Worm (Caenorhabditis elegans) whole organism, L2 larva: ENCODE results near the gene aex-2.
A peak's percentile ranks its signal among the peaks of the same experiment; 100 is the strongest.

ENCODE experiments used
- C34F6.9 ChIP-seq: fragments of 150-350 bp; optimal IDR thresholded peaks from 2 replicates; lab custom pipeline; 2014; ENCODE audit warnings: missing biosample characterization, missing genetic modification characterization
- F13H6.1 ChIP-seq: sonication (generic microtip); optimal IDR thresholded peaks from 2 replicates; lab custom pipeline; 2016; ENCODE audit warnings: missing genetic modification characterization, missing compliant biosample characterization
- R02D3.7 ChIP-seq: fragments of 150-350 bp; optimal IDR thresholded peaks from 2 replicates; lab custom pipeline; 2014; ENCODE audit warnings: missing biosample characterization, missing genetic modification characterization
- Y55F3AM.14 ChIP-seq: fragments of 200-800 bp; sonication (Bioruptor generic); optimal IDR thresholded peaks from 2 replicates; lab custom pipeline; 2018; ENCODE audit warnings: mild to moderate bottlenecking, missing genetic modification characterization, missing compliant biosample characterization
- ZK546.5 ChIP-seq: sonication (generic microtip); optimal IDR thresholded peaks from 2 replicates; lab custom pipeline; 2017; ENCODE audit warnings: missing biosample characterization, missing genetic modification characterization
- alr-1 ChIP-seq: fragments of 150-350 bp; optimal IDR thresholded peaks from 2 replicates; lab custom pipeline; 2014; ENCODE audit warnings: missing biosample characterization, missing genetic modification characterization
- aly-2 ChIP-seq: fragments of 150-350 bp; optimal IDR thresholded peaks from 2 replicates; lab custom pipeline; 2014; ENCODE audit warnings: missing biosample characterization, missing genetic modification characterization
- ama-1 ChIP-seq: fragments of 150-350 bp; optimal IDR thresholded peaks from 2 replicates; lab custom pipeline; 2018; ENCODE audit warnings: inconsistent platforms
- blmp-1 ChIP-seq: sonication (generic microtip); optimal IDR thresholded peaks from 2 replicates; lab custom pipeline; 2017; ENCODE audit warnings: missing genetic modification characterization, mild to moderate bottlenecking, missing compliant biosample characterization, antibody characterized with exemption, moderate library complexity; ENCODE audit not compliant: insufficient read depth
- ceh-16 ChIP-seq: fragments of 150-350 bp; optimal IDR thresholded peaks from 2 replicates; lab custom pipeline; 2014; ENCODE audit warnings: missing biosample characterization, missing genetic modification characterization
- ceh-82 ChIP-seq: fragments of 150-350 bp; optimal IDR thresholded peaks from 2 replicates; lab custom pipeline; 2014; ENCODE audit warnings: missing biosample characterization, missing genetic modification characterization
- crh-2 ChIP-seq: sonication (generic microtip); optimal IDR thresholded peaks from 2 replicates; lab custom pipeline; 2017; ENCODE audit warnings: missing biosample characterization, missing genetic modification characterization
- dmd-4 ChIP-seq: sonication (generic microtip); optimal IDR thresholded peaks from 2 replicates; lab custom pipeline; 2017; ENCODE audit warnings: missing biosample characterization, missing genetic modification characterization
- egl-27 ChIP-seq: sonication (generic microtip); optimal IDR thresholded peaks from 3 replicates; lab custom pipeline; 2017; ENCODE audit warnings: missing biosample characterization, missing genetic modification reagents, missing genetic modification characterization
- elt-1 ChIP-seq: fragments of 150-350 bp; optimal IDR thresholded peaks from 2 replicates; lab custom pipeline; 2014; ENCODE audit warnings: missing biosample characterization, missing genetic modification characterization
- elt-3 ChIP-seq: sonication (generic microtip); optimal IDR thresholded peaks from 2 replicates; lab custom pipeline; 2017; ENCODE audit warnings: missing biosample characterization, missing genetic modification characterization
- fos-1 ChIP-seq: fragments of 150-350 bp; optimal IDR thresholded peaks from 2 replicates; lab custom pipeline; 2014; ENCODE audit warnings: missing biosample characterization, missing genetic modification characterization
- gmeb-1 ChIP-seq: fragments of 150-350 bp; optimal IDR thresholded peaks from 2 replicates; lab custom pipeline; 2014; ENCODE audit warnings: missing biosample characterization, missing genetic modification characterization
- lin-11 ChIP-seq: fragments of 150-350 bp; sonication (generic microtip); optimal IDR thresholded peaks from 2 replicates; lab custom pipeline; 2014; ENCODE audit warnings: missing biosample characterization, missing genetic modification characterization, inconsistent platforms, mixed read lengths
- lin-13 ChIP-seq: fragments of 150-350 bp; optimal IDR thresholded peaks from 2 replicates; lab custom pipeline; 2014; ENCODE audit warnings: missing biosample characterization, missing genetic modification reagents, missing genetic modification characterization
- lin-39 ChIP-seq: fragments of 150-350 bp; optimal IDR thresholded peaks from 2 replicates; lab custom pipeline; 2014; ENCODE audit warnings: missing biosample characterization, missing genetic modification reagents, missing genetic modification characterization
- lsy-2 ChIP-seq, 2 experiments: fragments of 150-350 bp in 1 of 2; sonication (generic microtip) in 1 of 2; optimal IDR thresholded peaks; 2 replicates each; lab custom pipeline; 2014 to 2017; ENCODE audit warnings: missing biosample characterization in 2 of 2, missing genetic modification characterization in 2 of 2
- mab-5 ChIP-seq: fragments of 150-350 bp; optimal IDR thresholded peaks from 2 replicates; lab custom pipeline; 2014; ENCODE audit warnings: missing biosample characterization, missing genetic modification characterization
- mbf-1 ChIP-seq: sonication (generic microtip); optimal IDR thresholded peaks from 2 replicates; lab custom pipeline; 2017; ENCODE audit warnings: missing biosample characterization, missing genetic modification characterization
- mdl-1 ChIP-seq, 2 experiments: fragments of 150-350 bp in 1 of 2; sonication (generic microtip) in 1 of 2; optimal IDR thresholded peaks; 2 replicates each; lab custom pipeline; 2017; ENCODE audit warnings: missing biosample characterization in 2 of 2, missing genetic modification characterization in 2 of 2
- nhr-10 ChIP-seq: sonication (generic microtip); optimal IDR thresholded peaks from 2 replicates; lab custom pipeline; 2017; ENCODE audit warnings: missing biosample characterization, missing genetic modification characterization
- nhr-11 ChIP-seq: fragments of 150-350 bp; optimal IDR thresholded peaks from 2 replicates; lab custom pipeline; 2014; ENCODE audit warnings: missing biosample characterization, missing genetic modification characterization
- nhr-12 ChIP-seq: fragments of 150-350 bp; optimal IDR thresholded peaks from 2 replicates; lab custom pipeline; 2014; ENCODE audit warnings: missing biosample characterization, missing genetic modification characterization
- nhr-129 ChIP-seq: fragments of 150-350 bp; optimal IDR thresholded peaks from 2 replicates; lab custom pipeline; 2014; ENCODE audit warnings: missing biosample characterization, missing genetic modification characterization
- nhr-21 ChIP-seq: fragments of 150-350 bp; optimal IDR thresholded peaks from 2 replicates; lab custom pipeline; 2014; ENCODE audit warnings: missing biosample characterization, missing genetic modification characterization
- nhr-23 ChIP-seq: fragments of 150-350 bp; optimal IDR thresholded peaks from 2 replicates; lab custom pipeline; 2014; ENCODE audit warnings: missing biosample characterization, missing genetic modification reagents, missing genetic modification characterization
- nhr-237 ChIP-seq: fragments of 150-350 bp; optimal IDR thresholded peaks from 2 replicates; lab custom pipeline; 2014; ENCODE audit warnings: missing biosample characterization, missing genetic modification characterization
- nhr-25 ChIP-seq: fragments of 150-350 bp; sonication (generic microtip); optimal IDR thresholded peaks from 3 replicates; lab custom pipeline; 2014; ENCODE audit warnings: missing biosample characterization, missing genetic modification characterization
- nhr-6 ChIP-seq: fragments of 150-350 bp; optimal IDR thresholded peaks from 2 replicates; lab custom pipeline; 2014; ENCODE audit warnings: missing biosample characterization, missing genetic modification characterization
- nhr-77 ChIP-seq: fragments of 150-350 bp; optimal IDR thresholded peaks from 2 replicates; lab custom pipeline; 2014; ENCODE audit warnings: missing biosample characterization, missing genetic modification characterization
- peb-1 ChIP-seq: fragments of 150-350 bp; optimal IDR thresholded peaks from 2 replicates; lab custom pipeline; 2014; ENCODE audit warnings: missing biosample characterization, missing genetic modification characterization
- sem-4 ChIP-seq: fragments of 150-350 bp; optimal IDR thresholded peaks from 2 replicates; lab custom pipeline; 2014; ENCODE audit warnings: missing biosample characterization, missing genetic modification reagents, missing genetic modification characterization
- skn-1 ChIP-seq: sonication (generic microtip); optimal IDR thresholded peaks from 2 replicates; lab custom pipeline; 2017; ENCODE audit warnings: missing biosample characterization, missing genetic modification characterization
- sma-3 ChIP-seq: sonication (generic microtip); optimal IDR thresholded peaks from 2 replicates; lab custom pipeline; 2016; ENCODE audit warnings: missing genetic modification reagents, missing genetic modification characterization, missing compliant biosample characterization
- sma-9 ChIP-seq, 2 experiments: fragments of 150-350 bp in 1 of 2; sonication (generic microtip) in 1 of 2; optimal IDR thresholded peaks; 2 replicates each; lab custom pipeline; 2014 to 2016; ENCODE audit warnings: missing genetic modification characterization in 2 of 2, mild to moderate bottlenecking in 1 of 2, missing biosample characterization in 1 of 2, missing compliant biosample characterization in 1 of 2, missing genetic modification reagents in 1 of 2, moderate library complexity in 1 of 2
- snpc-4 ChIP-seq: fragments of 150-350 bp; optimal IDR thresholded peaks from 2 replicates; lab custom pipeline; 2014; ENCODE audit warnings: missing biosample characterization, missing genetic modification characterization
- unc-39 ChIP-seq: fragments of 150-350 bp; optimal IDR thresholded peaks from 2 replicates; lab custom pipeline; 2014; ENCODE audit warnings: missing biosample characterization, missing genetic modification characterization
- unc-55 ChIP-seq: fragments of 150-350 bp; sonication (generic microtip); optimal IDR thresholded peaks from 3 replicates; lab custom pipeline; 2014; ENCODE audit warnings: missing biosample characterization, missing genetic modification reagents, missing genetic modification characterization
- unc-62 ChIP-seq: fragments of 150-350 bp; optimal IDR thresholded peaks from 2 replicates; lab custom pipeline; 2014; ENCODE audit warnings: missing biosample characterization, missing genetic modification reagents, missing genetic modification characterization
- zag-1 ChIP-seq: fragments of 150-350 bp; optimal IDR thresholded peaks from 2 replicates; lab custom pipeline; 2014; ENCODE audit warnings: missing biosample characterization, missing genetic modification characterization
- ztf-1 ChIP-seq: fragments of 200-800 bp; sonication (Bioruptor generic); conservative IDR thresholded peaks from 2 replicates; pipeline ENCODE4 v1.3.6; 2022; ENCODE audit warnings: missing genetic modification characterization, missing compliant biosample characterization
- ztf-11 ChIP-seq: sonication (generic microtip); optimal IDR thresholded peaks from 2 replicates; lab custom pipeline; 2017; ENCODE audit warnings: missing biosample characterization, missing genetic modification characterization
- ztf-4 ChIP-seq: fragments of 150-350 bp; optimal IDR thresholded peaks from 2 replicates; lab custom pipeline; 2014; ENCODE audit warnings: missing biosample characterization, missing genetic modification characterization

The aex-2 gene

DNA sequence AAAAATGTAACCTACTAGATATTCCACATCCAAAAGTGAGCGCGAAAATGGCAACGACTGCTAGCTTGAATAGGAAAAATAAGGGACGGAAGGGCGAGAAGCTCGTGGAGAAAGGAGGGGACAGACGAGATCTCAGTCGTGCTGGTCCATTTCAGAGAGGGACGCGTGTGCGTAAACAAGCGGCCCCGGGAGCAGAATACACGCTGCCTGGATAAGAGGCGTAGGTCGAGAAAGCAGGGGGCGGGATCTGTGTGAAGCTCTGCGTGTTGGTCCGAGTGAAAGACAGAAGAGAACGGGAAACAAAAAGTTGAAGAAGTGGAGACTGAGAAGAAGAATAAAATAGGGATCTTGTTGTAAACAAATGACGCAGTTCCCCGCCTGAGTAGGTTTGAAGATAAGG, 15.6 kb upstream of the aex-2 start, which contains the start of gene T14B1.1 (continued):
- TF ChIP-seq ztf-11: no peak
- TF ChIP-seq elt-1 (tag; lab: Kevin White, UChicago): no peak
- no peak for TF ChIP-seq nhr-10

DNA sequence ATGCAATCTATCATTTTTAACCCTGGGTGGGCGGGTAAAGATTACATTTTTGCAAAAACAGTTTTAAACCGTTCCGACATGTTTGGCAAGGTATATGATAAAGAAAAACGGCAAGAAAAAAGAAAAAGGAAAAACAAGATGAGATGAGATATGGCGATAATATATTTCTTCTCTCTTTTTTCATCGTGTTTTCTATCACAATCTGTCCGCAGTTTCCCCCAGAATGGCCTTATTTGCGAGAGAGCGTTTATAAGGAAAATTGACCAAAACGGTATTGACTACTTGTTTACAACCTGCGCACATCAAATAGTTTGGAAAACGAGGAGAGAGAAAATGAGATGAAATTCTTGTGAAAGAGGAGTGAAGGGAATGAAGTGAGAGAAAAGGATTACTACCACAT, 14.5 kb upstream of the aex-2 start:
- TF ChIP-seq ZK546.5 (tag; lab: Kevin White, UChicago) (no peak), F13H6.1 (tag; lab: Kevin White, UChicago) (peak; percentile 7), skn-1 (no peak), R02D3.7 (no peak), crh-2 (tag; lab: Kevin White, UChicago) (peak; percentile 42), nhr-77 (no peak), nhr-237 (tag; lab: Kevin White, UChicago) (no peak), peb-1 (no peak), ztf-4 (tag; lab: Kevin White, UChicago) (peak; percentile 24), mab-5 (no peak), zag-1 (no peak), blmp-1 (tag; lab: Kevin White, UChicago) (peak; percentile 75), lsy-2 (tag; optimal IDR thresholded peaks at IDR 0.05; lab: Kevin White, UChicago) (peak in 1 of 2 experiments; percentile 33), alr-1 (tag; lab: Kevin White, UChicago) (no peak), sma-3 (GFP tag; lab: Kevin White, UChicago) (peak; percentile 59), sma-9 (GFP tag; optimal IDR thresholded peaks at IDR 0.05; lab: Kevin White, UChicago) (peak; percentile 19), sma-9 (tag; optimal IDR thresholded peaks at IDR 0.05; lab: Kevin White, UChicago) (no peak), lin-39 (tag; lab: Kevin White, UChicago) (no peak), nhr-6 (tag; lab: Kevin White, UChicago) (peak; percentile 61), Y55F3AM.14 (no peak), nhr-21 (tag; lab: Kevin White, UChicago) (peak; percentile 50), unc-55 (no peak), ztf-1 (no peak), elt-3 (tag; lab: Kevin White, UChicago) (no peak), snpc-4 (tag; lab: Kevin White, UChicago) (no peak), fos-1 (tag; lab: Kevin White, UChicago) (peak; percentile 40), lin-11 (tag; lab: Kevin White, UChicago) (no peak), egl-27 (tag; lab: Kevin White, UChicago) (peak; percentile 4), sem-4 (tag; lab: Kevin White, UChicago) (no peak), elt-1 (tag; lab: Kevin White, UChicago) (no peak), ama-1 (lab: Kevin White, UChicago) (no peak), lin-13 (GFP tag; lab: Kevin White, UChicago) (peak; percentile 8), aly-2 (tag; lab: Kevin White, UChicago) (no peak), dmd-4 (tag; lab: Kevin White, UChicago) (no peak), nhr-25 (tag; lab: Kevin White, UChicago) (peak; percentile 82), unc-62 (no peak), nhr-11 (no peak), mdl-1 (tag; optimal IDR thresholded peaks at IDR 0.05; lab: Kevin White, UChicago) (peak in 1 of 2 experiments; percentile 3), nhr-23 (tag; lab: Kevin White, UChicago) (no peak), unc-39 (tag; lab: Kevin White, UChicago) (no peak), gmeb-1 (no peak), ceh-16 (tag; lab: Kevin White, UChicago) (peak; percentile 86), ceh-82 (tag; lab: Kevin White, UChicago) (no peak), nhr-12 (tag; lab: Kevin White, UChicago) (no peak), C34F6.9 (tag; lab: Kevin White, UChicago) (peak; percentile 41), nhr-10 (no peak), mbf-1 (tag; lab: Kevin White, UChicago) (no peak), nhr-129 (peak; percentile 50), ztf-11 (no peak)
